Worm (Caenorhabditis elegans) whole organism, L4/young adult: Measurements from ENCODE around the gene C23H4.8.

ENCODE experiments used
- W03F9.2 ChIP-seq: fragments of 150-350 bp; optimal IDR thresholded peaks from 2 replicates; lab custom pipeline; 2014; ENCODE audit warnings: missing biosample characterization, missing genetic modification characterization
- dao-5 ChIP-seq: sonication (generic microtip); optimal IDR thresholded peaks from 2 replicates; lab custom pipeline; 2016; ENCODE audit warnings: missing genotype, missing genetic modification characterization, moderate library complexity, missing compliant biosample characterization
- him-1 ChIP-seq: sonication (generic microtip); optimal IDR thresholded peaks from 2 replicates; lab custom pipeline; 2016; ENCODE audit warnings: missing genotype, missing genetic modification reagents, missing genetic modification characterization, missing compliant biosample characterization

DNA sequence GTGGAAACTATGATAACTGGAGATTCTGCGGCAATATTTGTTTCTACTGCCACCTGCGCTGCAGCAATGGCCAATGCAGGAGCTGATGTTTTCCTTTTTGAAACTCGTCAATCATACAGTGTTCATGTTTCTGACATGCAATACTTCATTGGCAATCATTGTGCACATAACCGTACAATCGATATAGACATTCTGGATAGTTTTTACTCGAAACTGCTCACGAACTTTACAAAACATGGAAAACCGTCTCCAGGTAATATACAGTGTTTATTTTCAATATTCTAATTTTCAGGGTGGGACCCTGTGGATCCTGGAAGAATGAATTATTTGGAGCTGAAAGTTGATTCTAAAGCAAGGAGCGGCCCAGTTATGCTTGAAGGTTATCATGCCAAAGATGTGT lies 4.8 kb downstream of the C23H4.8 start, which contains the start of gene cest-9.2:
- TF ChIP-seq W03F9.2 (tag; lab: Kevin White, UChicago) (no peak), him-1 (tag; lab: Kevin White, UChicago) (no peak), dao-5 (no peak)
